Worm (Caenorhabditis elegans) whole organism, L4 larva: Measurements from ENCODE around the gene T22F3.12.

Source experiments
- sdz-12 ChIP-seq: fragments of 200-800 bp; sonication (Bioruptor generic); optimal IDR thresholded peaks from 2 replicates; lab custom pipeline; 2018; ENCODE audit warnings: mild to moderate bottlenecking, missing genetic modification characterization, missing compliant biosample characterization
- zag-1 ChIP-seq: fragments of 150-350 bp; optimal IDR thresholded peaks from 2 replicates; lab custom pipeline; 2014; ENCODE audit warnings: missing biosample characterization, missing genetic modification characterization

DNA sequence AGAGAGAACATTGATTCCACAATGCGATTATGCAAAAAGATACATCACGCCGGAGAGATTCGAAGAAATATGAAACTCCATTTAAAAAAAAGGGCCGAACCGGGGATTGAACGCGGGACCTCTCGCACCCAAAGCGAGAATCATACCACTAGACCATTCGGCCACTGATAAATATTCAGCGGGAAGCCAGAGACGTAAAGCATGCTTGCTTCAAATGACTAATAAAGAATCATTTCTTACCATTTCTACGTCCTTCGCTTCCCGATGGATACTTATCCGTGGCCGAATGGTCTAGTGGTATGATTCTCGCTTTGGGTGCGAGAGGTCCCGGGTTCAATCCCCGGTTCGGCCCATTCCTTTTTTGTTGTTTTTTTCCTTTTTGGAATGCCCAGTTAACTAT lies 3.8 kb downstream of the T22F3.12 start:
- TF ChIP-seq sdz-12 (GFP tag; lab: Kevin White, UChicago) (no peak), zag-1 (no peak)
